Worm (Caenorhabditis elegans): ENCODE results near the gene scl-27.

scl-27 gene

DNA sequence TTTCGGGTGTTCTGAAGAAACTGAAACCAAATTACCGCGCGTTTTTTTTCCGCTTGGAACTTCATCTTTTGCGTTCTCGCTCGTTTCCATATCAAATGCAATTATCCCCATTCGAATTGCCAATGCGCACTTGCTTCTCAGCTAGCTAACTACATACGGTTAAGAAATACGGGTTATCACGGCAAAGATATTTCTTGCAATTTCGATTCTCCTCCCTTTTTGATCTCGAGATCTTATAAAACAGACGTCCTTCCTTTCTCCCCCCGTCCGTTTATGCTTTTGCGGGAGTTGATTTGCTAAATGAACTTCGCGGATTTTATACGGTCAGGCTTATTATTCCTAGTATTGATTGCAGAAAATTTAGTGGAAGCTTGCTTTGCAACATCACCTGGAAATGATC, 29.0 kb downstream of the scl-27 start, which contains the start of gene B0554.4:
Gene B0554.4, plus strand, starts transcription at position 301 of the 400 bp plus-strand sequence.
- TF ChIP-seq aha-1 (tag; optimal IDR thresholded peaks at IDR 0.05) (no peak), ceh-82 (tag; optimal IDR thresholded peaks at IDR 0.05) (no peak), F16B12.6 (tag; optimal IDR thresholded peaks at IDR 0.05) (no peak), tlp-1 (tag; optimal IDR thresholded peaks at IDR 0.05) (no peak), blmp-1 (tag; optimal IDR thresholded peaks at IDR 0.05) (no peak), pag-3 (tag; optimal IDR thresholded peaks at IDR 0.05; ENCODE audit: borderline replicate concordance, insufficient read depth) (no peak), fos-1 (tag; optimal IDR thresholded peaks at IDR 0.05) (no peak), nhr-20 (tag; optimal IDR thresholded peaks at IDR 0.05) (no peak)

ce11 chrV:432991-433390, 33.2 kb downstream of the scl-27 start:
- TF ChIP-seq nhr-85 (tag) (no peak), hlh-4 (tag; optimal IDR thresholded peaks at IDR 0.05) (no peak), pax-3 (tag; optimal IDR thresholded peaks at IDR 0.05) (no peak), sox-4 (tag; optimal IDR thresholded peaks at IDR 0.05) (no peak), jun-1 (tag; optimal IDR thresholded peaks at IDR 0.05) (no peak)

ce11 chrV:433898-434297, 34.1 kb downstream of the scl-27 start, which contains the start of gene B0554.2:
Gene B0554.2 (plus strand): TSS chrV:434198.
- TF ChIP-seq blmp-1 (tag; optimal IDR thresholded peaks at IDR 0.05), result no peak
- TF ChIP-seq irx-1 (tag; optimal IDR thresholded peaks at IDR 0.05), result no peak
- TF ChIP-seq fos-1 (tag; optimal IDR thresholded peaks at IDR 0.05), result no peak
- TF ChIP-seq nhr-11 (tag; optimal IDR thresholded peaks at IDR 0.05), result no peak
- TF ChIP-seq unc-98 (GFP tag; IDR thresholded peaks at IDR 0.05), result no peak
- TF ChIP-seq vab-15 (tag; optimal IDR thresholded peaks at IDR 0.05), result no peak
- TF ChIP-seq nhr-20 (tag; optimal IDR thresholded peaks at IDR 0.05), result no peak
- no peak for TF ChIP-seq isw-1 (GFP tag; IDR thresholded peaks at IDR 0.05)
- no peak for TF ChIP-seq ceh-8 (GFP tag; optimal IDR thresholded peaks at IDR 0.05)
- TF ChIP-seq unc-130 (tag; optimal IDR thresholded peaks at IDR 0.05), result no peak
- no peak for TF ChIP-seq ztf-4 (tag; optimal IDR thresholded peaks at IDR 0.05)
- TF ChIP-seq ama-1 (optimal IDR thresholded peaks at IDR 0.05), result no peak

DNA sequence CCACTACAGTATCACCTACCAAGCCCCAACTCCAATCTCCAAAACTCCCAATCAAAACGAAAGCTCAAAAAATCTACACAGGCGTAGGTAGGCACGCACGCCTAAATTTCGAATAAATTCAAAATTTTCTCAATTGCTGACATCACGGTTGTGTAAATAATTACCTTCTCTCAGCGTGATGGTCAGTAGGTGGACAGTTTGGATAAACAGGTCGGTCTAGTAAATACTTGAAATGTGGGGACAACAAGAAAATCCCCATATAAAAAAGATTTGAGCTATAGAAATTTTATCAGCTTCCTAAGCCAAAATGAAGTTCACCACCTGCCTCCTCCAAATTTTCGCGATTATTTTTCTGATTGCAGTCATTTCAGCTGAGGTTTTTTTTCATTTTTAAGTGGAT, 38.3 kb downstream of the scl-27 start, which contains the start of gene B0554.1:
Gene B0554.1, plus strand, starts transcription at position 301 of the 400 bp plus-strand sequence.
- TF ChIP-seq jun-1 (tag; optimal IDR thresholded peaks at IDR 0.05) (no peak), nhr-71 (tag; optimal IDR thresholded peaks at IDR 0.05) (no peak), hlh-17 (GFP tag; optimal IDR thresholded peaks at IDR 0.05; ENCODE audit: borderline replicate concordance) (no peak), ceh-82 (tag; optimal IDR thresholded peaks at IDR 0.05) (no peak), C16A3.4 (tag; optimal IDR thresholded peaks at IDR 0.05) (no peak), ztf-11 (tag; optimal IDR thresholded peaks at IDR 0.05) (no peak), nhr-90 (tag; optimal IDR thresholded peaks at IDR 0.05; ENCODE audit: poor library complexity) (no peak), pqm-1 (tag; optimal IDR thresholded peaks at IDR 0.05) (no peak), dpl-1 (GFP tag; optimal IDR thresholded peaks at IDR 0.05) (no peak), ceh-63 (GFP tag; optimal IDR thresholded peaks at IDR 0.05) (no peak)

- TF ChIP-seq nhr-20 (tag; optimal IDR thresholded peaks at IDR 0.05), result no peak
- no peak for TF ChIP-seq efl-1 (optimal IDR thresholded peaks at IDR 0.05)
- TF ChIP-seq efl-1 (GFP tag; optimal IDR thresholded peaks at IDR 0.05 in 1 of 2), result peak in 1 of 2 experiments; percentile 21
Observed at ce11 chrV:439183-439749, 39.4 kb downstream of the scl-27 start.

- TF ChIP-seq pag-3 (tag; optimal IDR thresholded peaks at IDR 0.05; ENCODE audit: borderline replicate concordance, insufficient read depth) (no peak), snu-23 (GFP tag; optimal IDR thresholded peaks at IDR 0.05) (no peak), unc-86 (tag; optimal IDR thresholded peaks at IDR 0.05) (no peak), dsc-1 (tag; optimal IDR thresholded peaks at IDR 0.05) (no peak), sox-4 (tag; optimal IDR thresholded peaks at IDR 0.05) (no peak), nhr-28 (tag; optimal IDR thresholded peaks at IDR 0.05) (no peak), unc-30 (tag; optimal IDR thresholded peaks at IDR 0.05) (no peak), elt-3 (tag; optimal IDR thresholded peaks at IDR 0.05) (no peak), ztf-4 (tag; optimal IDR thresholded peaks at IDR 0.05) (no peak), elt-2 (tag; optimal IDR thresholded peaks at IDR 0.05) (no peak)
Observed at ce11 chrV:440923-441322, 41.1 kb downstream of the scl-27 start, which contains the start of gene B0554.7. Gene B0554.7 (minus strand): TSS chrV:441023.

Data from whole organism, L1 larva.